Fruit fly (Drosophila melanogaster): Measurements from ENCODE around the gene CG33223.

DNA sequence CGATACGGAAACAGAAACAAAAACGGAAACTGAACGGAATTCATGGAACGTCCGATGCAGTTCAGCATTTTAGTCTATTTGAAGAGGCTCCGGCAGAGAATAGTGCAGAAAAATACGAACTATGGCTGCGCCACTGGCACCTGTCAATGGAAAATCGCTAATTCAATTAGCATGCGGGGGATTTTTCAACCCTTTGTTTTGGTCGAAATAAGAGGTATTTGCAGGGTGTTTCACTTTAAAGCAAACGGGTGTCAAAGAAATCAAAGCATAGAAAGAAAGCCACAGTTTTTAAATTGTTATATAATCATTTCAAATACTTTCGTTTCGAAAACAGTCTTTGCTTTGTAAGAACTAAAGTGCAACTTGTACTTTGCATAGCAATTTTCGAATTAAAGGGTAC is 45.9 kb upstream of the CG33223 start, which contains the start of gene PIP82:
- TF ChIP-seq CG8478 (optimal IDR thresholded peaks at IDR 0.05) (no peak), CTCF (optimal IDR thresholded peaks at IDR 0.05) (no peak)

Data from S2 (cell line).